Worm (Caenorhabditis elegans) whole organism, L1 larva: ENCODE measurements around the gene F58G6.7.

Source experiments
- C16A3.4 ChIP-seq: fragments of 150-350 bp; optimal IDR thresholded peaks from 2 replicates; lab custom pipeline; 2014; ENCODE audit warnings: missing biosample characterization, missing genetic modification characterization
- ama-1 ChIP-seq: fragments of 150-350 bp; optimal IDR thresholded peaks from 2 replicates; lab custom pipeline; 2014
- blmp-1 ChIP-seq: fragments of 150-350 bp; optimal IDR thresholded peaks from 2 replicates; lab custom pipeline; 2014; ENCODE audit warnings: missing biosample characterization, missing genetic modification characterization
- ceh-82 ChIP-seq, 3 experiments: fragments of 150-350 bp in 1 of 3; sonication (generic microtip) in 2 of 3; optimal IDR thresholded peaks; 2 replicates each; lab custom pipeline; 2014 to 2017; ENCODE audit warnings: missing biosample characterization in 3 of 3, missing genetic modification characterization in 3 of 3
- ceh-88 ChIP-seq: fragments of 200-800 bp; sonication (Bioruptor generic); IDR thresholded peaks from 2 replicates; pipeline ENCODE4 v1.3.6; 2022; ENCODE audit warnings: missing genetic modification characterization, missing compliant biosample characterization
- dpl-1 ChIP-seq, 3 experiments: fragments of 150-350 bp in 2 of 3; sonication (generic microtip) in 1 of 3; optimal IDR thresholded peaks; 2 replicates each; lab custom pipeline; 2014 to 2017; ENCODE audit warnings: missing biosample characterization in 3 of 3, missing genetic modification characterization in 3 of 3, missing genetic modification reagents in 3 of 3
- dsc-1 ChIP-seq: sonication (generic microtip); optimal IDR thresholded peaks from 2 replicates; lab custom pipeline; 2016; ENCODE audit warnings: mild to moderate bottlenecking, missing genetic modification characterization, missing compliant biosample characterization
- efl-1 ChIP-seq, 4 experiments: fragments of 150-350 bp; optimal IDR thresholded peaks in 3 of 4; peaks in 1 of 4; 1 replicate in 1 of 4; 2 replicates in 3 of 4; lab custom pipeline; 2014; ENCODE audit warnings: missing biosample characterization in 2 of 4, missing genetic modification characterization in 2 of 4, missing genetic modification reagents in 2 of 4
- efl-3 ChIP-seq: fragments of 200-800 bp; sonication (Bioruptor generic); optimal IDR thresholded peaks from 2 replicates; lab custom pipeline; 2018; ENCODE audit warnings: mild to moderate bottlenecking, missing genetic modification characterization, missing compliant biosample characterization
- egl-13 ChIP-seq: sonication (generic microtip); optimal IDR thresholded peaks from 2 replicates; lab custom pipeline; 2016; ENCODE audit warnings: missing genotype, missing genetic modification reagents, missing genetic modification characterization, missing compliant biosample characterization
- egl-27 ChIP-seq, 2 experiments: fragments of 150-350 bp in 1 of 2; sonication (generic microtip); optimal IDR thresholded peaks; 3 replicates each; lab custom pipeline; 2017 to 2018; ENCODE audit warnings: missing biosample characterization in 2 of 2, missing genetic modification characterization in 2 of 2, missing genetic modification reagents in 2 of 2
- elt-2 ChIP-seq: sonication (generic microtip); optimal IDR thresholded peaks from 2 replicates; lab custom pipeline; 2016; ENCODE audit warnings: missing genetic modification characterization, mild to moderate bottlenecking, inconsistent platforms, missing compliant biosample characterization, missing genetic modification reagents
- elt-3 ChIP-seq, 6 experiments: fragments of 150-350 bp in 1 of 6; sonication (generic microtip); optimal IDR thresholded peaks; 2 replicates each; lab custom pipeline; 2017 to 2018; ENCODE audit warnings: missing biosample characterization in 6 of 6, missing genetic modification characterization in 6 of 6, inconsistent platforms in 1 of 6
- fos-1 ChIP-seq: fragments of 150-350 bp; optimal IDR thresholded peaks from 2 replicates; lab custom pipeline; 2014; ENCODE audit warnings: missing biosample characterization, missing genetic modification characterization
- grh-1 ChIP-seq: fragments of 200-800 bp; sonication (Bioruptor generic); IDR thresholded peaks from 2 replicates; pipeline ENCODE4 v1.3.6; 2022; ENCODE audit warnings: missing genetic modification reagents, missing genetic modification characterization, missing compliant biosample characterization
- hlh-4 ChIP-seq: sonication (generic microtip); optimal IDR thresholded peaks from 2 replicates; lab custom pipeline; 2016; ENCODE audit warnings: mild to moderate bottlenecking, missing genetic modification characterization, missing compliant biosample characterization
- hpl-2 ChIP-seq: fragments of 150-350 bp; optimal IDR thresholded peaks from 2 replicates; lab custom pipeline; 2014; ENCODE audit warnings: missing biosample characterization, missing genetic modification reagents, missing genetic modification characterization
- irx-1 ChIP-seq: sonication (generic microtip); optimal IDR thresholded peaks from 2 replicates; lab custom pipeline; 2016; ENCODE audit warnings: missing genetic modification characterization, missing compliant biosample characterization
- isw-1 ChIP-seq: fragments of 200-800 bp; sonication (Bioruptor generic); IDR thresholded peaks from 2 replicates; pipeline ENCODE4 v1.3.6; 2022; ENCODE audit warnings: missing genetic modification characterization, missing compliant biosample characterization
- jun-1 ChIP-seq: fragments of 150-350 bp; optimal IDR thresholded peaks from 2 replicates; lab custom pipeline; 2014; ENCODE audit warnings: missing biosample characterization, missing genetic modification reagents, missing genetic modification characterization
- lin-13 ChIP-seq: fragments of 150-350 bp; optimal IDR thresholded peaks from 2 replicates; lab custom pipeline; 2014; ENCODE audit warnings: missing biosample characterization, missing genetic modification reagents, missing genetic modification characterization
- lin-14 ChIP-seq: fragments of 200-800 bp; sonication (Bioruptor generic); optimal IDR thresholded peaks from 2 replicates; lab custom pipeline; 2018; ENCODE audit warnings: mild to moderate bottlenecking, missing genetic modification characterization, moderate library complexity, missing compliant biosample characterization
- lin-35 ChIP-seq, 2 experiments: fragments of 150-350 bp; optimal IDR thresholded peaks; 2 replicates each; lab custom pipeline; 2014; ENCODE audit warnings: missing biosample characterization in 2 of 2, missing genetic modification characterization in 2 of 2, missing genetic modification reagents in 2 of 2
- lir-3 ChIP-seq: sonication (generic microtip); optimal IDR thresholded peaks from 2 replicates; lab custom pipeline; 2016; ENCODE audit warnings: mild to moderate bottlenecking, missing genetic modification characterization, moderate library complexity, missing compliant biosample characterization; ENCODE audit not compliant: poor library complexity
- lsy-2 ChIP-seq, 2 experiments: fragments of 150-350 bp; optimal IDR thresholded peaks; 2 replicates each; lab custom pipeline; 2014; ENCODE audit warnings: missing biosample characterization in 2 of 2, missing genetic modification characterization in 2 of 2
- mdl-1 ChIP-seq, 2 experiments: fragments of 150-350 bp; optimal IDR thresholded peaks; 2 replicates each; lab custom pipeline; 2014 to 2017; ENCODE audit warnings: missing biosample characterization in 2 of 2, missing genetic modification characterization in 2 of 2, inconsistent platforms in 1 of 2
- mep-1 ChIP-seq: fragments of 150-350 bp; optimal IDR thresholded peaks from 2 replicates; lab custom pipeline; 2014; ENCODE audit warnings: missing biosample characterization, missing genetic modification characterization
- nhr-11 ChIP-seq: fragments of 150-350 bp; optimal IDR thresholded peaks from 2 replicates; lab custom pipeline; 2014; ENCODE audit warnings: missing biosample characterization, missing genetic modification characterization
- nhr-19 ChIP-seq: fragments of 200-800 bp; sonication (Bioruptor generic); conservative IDR thresholded peaks from 2 replicates; pipeline ENCODE4 v1.3.6; 2022; ENCODE audit warnings: missing genetic modification characterization, missing compliant biosample characterization
- nhr-20 ChIP-seq: sonication (generic microtip); optimal IDR thresholded peaks from 2 replicates; lab custom pipeline; 2016; ENCODE audit warnings: mild to moderate bottlenecking, missing genetic modification characterization, missing compliant biosample characterization
- nhr-237 ChIP-seq: fragments of 150-350 bp; optimal IDR thresholded peaks from 2 replicates; lab custom pipeline; 2014; ENCODE audit warnings: missing biosample characterization, missing genetic modification characterization
- nhr-28 ChIP-seq: fragments of 150-350 bp; optimal IDR thresholded peaks from 2 replicates; lab custom pipeline; 2014; ENCODE audit warnings: missing biosample characterization, missing genetic modification characterization
- nhr-47 ChIP-seq: sonication (generic microtip); optimal IDR thresholded peaks from 2 replicates; lab custom pipeline; 2016; ENCODE audit warnings: mild to moderate bottlenecking, missing genetic modification characterization, moderate library complexity, missing compliant biosample characterization
- nhr-71 ChIP-seq: sonication (generic microtip); optimal IDR thresholded peaks from 2 replicates; lab custom pipeline; 2016; ENCODE audit warnings: mild to moderate bottlenecking, missing genetic modification characterization, moderate library complexity, missing compliant biosample characterization
- nhr-76 ChIP-seq: sonication (generic microtip); optimal IDR thresholded peaks from 2 replicates; lab custom pipeline; 2017; ENCODE audit warnings: missing biosample characterization, missing genetic modification characterization
- nhr-77 ChIP-seq: fragments of 150-350 bp; optimal IDR thresholded peaks from 2 replicates; lab custom pipeline; 2014; ENCODE audit warnings: missing biosample characterization, missing genetic modification characterization
- nhr-90 ChIP-seq: sonication (generic microtip); optimal IDR thresholded peaks from 2 replicates; lab custom pipeline; 2016; ENCODE audit warnings: mild to moderate bottlenecking, missing genetic modification characterization, missing compliant biosample characterization; ENCODE audit not compliant: poor library complexity
- pax-3 ChIP-seq: fragments of 200-800 bp; sonication (Bioruptor generic); optimal IDR thresholded peaks from 2 replicates; lab custom pipeline; 2018; ENCODE audit warnings: mild to moderate bottlenecking, missing genetic modification characterization, moderate library complexity, missing compliant biosample characterization
- pqm-1 ChIP-seq: sonication (generic microtip); optimal IDR thresholded peaks from 3 replicates; lab custom pipeline; 2017; ENCODE audit warnings: missing biosample characterization, missing genetic modification characterization
- rnt-1 ChIP-seq: sonication (generic microtip); optimal IDR thresholded peaks from 2 replicates; lab custom pipeline; 2016; ENCODE audit warnings: mild to moderate bottlenecking, missing genetic modification characterization, moderate library complexity, missing compliant biosample characterization
- skn-1 ChIP-seq: fragments of 150-350 bp; optimal IDR thresholded peaks from 2 replicates; lab custom pipeline; 2014; ENCODE audit warnings: missing biosample characterization, missing genetic modification characterization
- snu-23 ChIP-seq: sonication (generic microtip); optimal IDR thresholded peaks from 2 replicates; lab custom pipeline; 2016; ENCODE audit warnings: missing genetic modification characterization, missing compliant biosample characterization
- sptf-1 ChIP-seq: fragments of 150-350 bp; optimal IDR thresholded peaks from 2 replicates; lab custom pipeline; 2014; ENCODE audit warnings: missing biosample characterization, missing genetic modification characterization
- sup-37 ChIP-seq: fragments of 200-800 bp; sonication (Bioruptor generic); optimal IDR thresholded peaks from 2 replicates; lab custom pipeline; 2018; ENCODE audit warnings: mild to moderate bottlenecking, missing genetic modification characterization, missing compliant biosample characterization
- swsn-7 ChIP-seq: sonication (generic microtip); optimal IDR thresholded peaks from 2 replicates; lab custom pipeline; 2016; ENCODE audit warnings: missing genetic modification characterization, missing compliant biosample characterization
- tbx-2 ChIP-seq: sonication (generic microtip); optimal IDR thresholded peaks from 2 replicates; lab custom pipeline; 2016; ENCODE audit warnings: missing genetic modification characterization, missing compliant biosample characterization
- unc-130 ChIP-seq: fragments of 150-350 bp; optimal IDR thresholded peaks from 2 replicates; lab custom pipeline; 2017; ENCODE audit warnings: missing biosample characterization, missing genetic modification characterization, inconsistent platforms
- unc-98 ChIP-seq: fragments of 200-800 bp; sonication (Bioruptor generic); IDR thresholded peaks from 2 replicates; pipeline ENCODE4 v1.3.6; 2022; ENCODE audit warnings: missing genetic modification characterization, missing compliant biosample characterization
- vab-15 ChIP-seq: sonication (generic microtip); optimal IDR thresholded peaks from 2 replicates; lab custom pipeline; 2017; ENCODE audit warnings: missing genotype, mild to moderate bottlenecking, missing genetic modification characterization, missing compliant biosample characterization
- zag-1 ChIP-seq: fragments of 150-350 bp; optimal IDR thresholded peaks from 2 replicates; lab custom pipeline; 2014; ENCODE audit warnings: missing biosample characterization, missing genetic modification characterization
- ztf-4 ChIP-seq: fragments of 150-350 bp; optimal IDR thresholded peaks from 2 replicates; lab custom pipeline; 2014; ENCODE audit warnings: missing biosample characterization, missing genetic modification characterization

Gene F58G6.7

ce11 chrIV:9671001-9671652 lies 17.0 kb downstream of the F58G6.7 start:
- TF ChIP-seq vab-15 (tag; lab: Kevin White, UChicago) (no peak), dpl-1 (GFP tag; optimal IDR thresholded peaks at IDR 0.05; lab: Kevin White, UChicago) (peak in 2 of 3 experiments; percentile 14 to 39), ama-1 (lab: Kevin White, UChicago) (no peak), C16A3.4 (tag; lab: Kevin White, UChicago) (peak; percentile 40), swsn-7 (tag; lab: Kevin White, UChicago) (peak; percentile 43), nhr-11 (tag; lab: Kevin White, UChicago) (no peak), efl-3 (GFP tag; lab: Kevin White, UChicago) (no peak), egl-27 (tag; optimal IDR thresholded peaks at IDR 0.05; lab: Kevin White, UChicago) (peak in 1 of 2 experiments; percentile 25), pqm-1 (tag; lab: Kevin White, UChicago) (no peak), fos-1 (tag; lab: Kevin White, UChicago) (peak; percentile 16), lin-13 (GFP tag; lab: Kevin White, UChicago) (peak; percentile 11), irx-1 (tag; lab: Kevin White, UChicago) (peak; percentile 50), nhr-28 (tag; lab: Kevin White, UChicago) (no peak), tbx-2 (tag; lab: Kevin White, UChicago) (peak; percentile 74), elt-2 (tag; lab: Kevin White, UChicago) (peak; percentile 60), lir-3 (tag; lab: Kevin White, UChicago) (peak; percentile 29), blmp-1 (tag; lab: Kevin White, UChicago) (peak; percentile 84), zag-1 (tag; lab: Kevin White, UChicago) (no peak), sptf-1 (no peak), mep-1 (tag; lab: Kevin White, UChicago) (peak; percentile 73), nhr-90 (tag; lab: Kevin White, UChicago) (peak; percentile 70), nhr-71 (tag; lab: Kevin White, UChicago) (peak; percentile 88), ceh-88 (GFP tag; lab: Robert Waterston, UW) (0 out of 2 replicates have a peak, but pooled peaks have one; percentile 10), nhr-19 (GFP tag; lab: Robert Waterston, UW) (peak; percentile 62), jun-1 (peak; percentile 10), unc-130 (tag; lab: Kevin White, UChicago) (peak; percentile 20), hlh-4 (tag; lab: Kevin White, UChicago) (no peak), isw-1 (GFP tag; lab: Robert Waterston, UW) (no peak; the same call in 1 of the 2 replicates), pax-3 (tag; lab: Kevin White, UChicago) (peak; percentile 54), nhr-77 (tag; lab: Kevin White, UChicago) (peak; percentile 79), lin-35 (GFP tag; optimal IDR thresholded peaks at IDR 0.05; lab: Kevin White, UChicago) (peak in 1 of 2 experiments; percentile 69), nhr-47 (tag; lab: Kevin White, UChicago) (peak; percentile 55), efl-1 (optimal IDR thresholded peaks at IDR 0.05; lab: Kevin White, UChicago) (peak; percentile 7 to 40), efl-1 (GFP tag; optimal IDR thresholded peaks at IDR 0.05 in 1 of 2; lab: Kevin White, UChicago) (peak; percentile 6 to 87), nhr-237 (tag; lab: Kevin White, UChicago) (peak; percentile 46), lsy-2 (tag; optimal IDR thresholded peaks at IDR 0.05; lab: Kevin White, UChicago) (peak; percentile 53 to 64), elt-3 (tag; optimal IDR thresholded peaks at IDR 0.05; lab: Kevin White, UChicago) (peak in 4 of 6 experiments; percentile 13 to 68 (median 24)), egl-13 (tag; lab: Kevin White, UChicago) (no peak), mdl-1 (tag; optimal IDR thresholded peaks at IDR 0.05; lab: Kevin White, UChicago) (peak; percentile 46 to 96), nhr-20 (tag; lab: Kevin White, UChicago) (peak; percentile 97), sup-37 (no peak), dsc-1 (tag; lab: Kevin White, UChicago) (no peak), grh-1 (GFP tag; lab: Robert Waterston, UW) (0 out of 2 replicates have a peak, but pooled peaks have one; percentile 16), nhr-76 (tag; lab: Kevin White, UChicago) (no peak), unc-98 (no peak), lin-14 (GFP tag; lab: Kevin White, UChicago) (peak; percentile 89), ceh-82 (tag; optimal IDR thresholded peaks at IDR 0.05; lab: Kevin White, UChicago) (no peak), rnt-1 (tag; lab: Kevin White, UChicago) (peak; percentile 30), ztf-4 (tag; lab: Kevin White, UChicago) (peak; percentile 45), snu-23 (GFP tag; lab: Kevin White, UChicago) (peak; percentile 83), hpl-2 (peak; percentile 58), skn-1 (tag; lab: Kevin White, UChicago) (peak; percentile 61)
